Fruit fly (Drosophila melanogaster) whole organism, wandering third instar larva: Measurements from ENCODE around the gene Jon65Ai.

Source experiments
- CG32264 ChIP-seq: fragments of 200-800 bp; sonication (Bioruptor generic); optimal IDR thresholded peaks from 2 replicates; lab custom pipeline; 2016; ENCODE audit warnings: missing biosample characterization, missing genetic modification characterization
- CG9705 ChIP-seq: fragments of 200-800 bp; sonication (Bioruptor generic); optimal IDR thresholded peaks from 2 replicates; lab custom pipeline; 2018; ENCODE audit warnings: missing biosample characterization, mild to moderate bottlenecking, missing genetic modification characterization
- CrebA ChIP-seq: fragments of 200-800 bp; sonication (Bioruptor generic); optimal IDR thresholded peaks from 2 replicates; lab custom pipeline; 2016; ENCODE audit warnings: missing biosample characterization, mild to moderate bottlenecking, missing genetic modification characterization, borderline replicate concordance
- Dfd ChIP-seq: fragments of >200 bp; optimal IDR thresholded peaks from 2 replicates; lab custom pipeline; 2017; ENCODE audit warnings: missing biosample characterization, missing genetic modification characterization
- Dif ChIP-seq: fragments of 200-275, 200-300 bp; sonication (Bioruptor generic); optimal IDR thresholded peaks from 2 replicates; lab custom pipeline; 2018; ENCODE audit warnings: missing biosample characterization, missing genetic modification characterization; ENCODE audit not compliant: partially characterized antibody
- HLH106 ChIP-seq: fragments of 200-800 bp; optimal IDR thresholded peaks from 3 replicates; lab custom pipeline; 2019; ENCODE audit warnings: missing biosample characterization, mild to moderate bottlenecking, missing genetic modification characterization, moderate library complexity
- Hnf4 ChIP-seq: fragments of 200-800 bp; sonication (Bioruptor generic); optimal IDR thresholded peaks from 2 replicates; lab custom pipeline; 2016; ENCODE audit warnings: missing biosample characterization, mild to moderate bottlenecking, missing genetic modification characterization
- Hr78 ChIP-seq: fragments of >200 bp; optimal IDR thresholded peaks from 2 replicates; lab custom pipeline; 2017; ENCODE audit warnings: missing biosample characterization, missing genetic modification characterization
- Hr83 ChIP-seq: fragments of 200-300 bp; sonication (Bioruptor generic); optimal IDR thresholded peaks from 2 replicates; lab custom pipeline; 2016; ENCODE audit warnings: missing biosample characterization, mild to moderate bottlenecking, missing genetic modification characterization, moderate library complexity; ENCODE audit not compliant: poor library complexity, severe bottlenecking
- Jra ChIP-seq: sonication (Bioruptor generic); optimal IDR thresholded peaks from 2 replicates; lab custom pipeline; 2016; ENCODE audit warnings: missing biosample characterization, missing genetic modification characterization
- Mio ChIP-seq: sonication (Bioruptor generic); optimal IDR thresholded peaks from 2 replicates; lab custom pipeline; 2016; ENCODE audit warnings: missing biosample characterization, missing genetic modification characterization
- Myc ChIP-seq: fragments of >200 bp; optimal IDR thresholded peaks from 2 replicates; lab custom pipeline; 2017
- N ChIP-seq: fragments of >200 bp; optimal IDR thresholded peaks from 2 replicates; lab custom pipeline; 2018; ENCODE audit warnings: missing biosample characterization, missing external identifiers, missing genetic modification characterization
- Rel ChIP-seq, 2 experiments: fragments of 200-800 bp; sonication (Bioruptor generic) in 1 of 2; optimal IDR thresholded peaks; 2 replicates in 1 of 2; 3 replicates in 1 of 2; lab custom pipeline; 2016 to 2019; ENCODE audit warnings: mild to moderate bottlenecking in 2 of 2, missing biosample characterization in 2 of 2, missing genetic modification characterization in 2 of 2, moderate library complexity in 1 of 2
- Sp1 ChIP-seq: fragments of 200-800 bp; sonication (Bioruptor generic); optimal IDR thresholded peaks from 3 replicates; lab custom pipeline; 2019; ENCODE audit warnings: missing biosample characterization, mild to moderate bottlenecking, missing genetic modification characterization, moderate library complexity
- Vsx2 ChIP-seq: fragments of 200-300, 225-300 bp; sonication (Bioruptor generic); optimal IDR thresholded peaks from 2 replicates; lab custom pipeline; 2018; ENCODE audit warnings: missing biosample characterization, missing genetic modification characterization; ENCODE audit not compliant: partially characterized antibody
- br ChIP-seq: fragments of 200-800 bp; sonication (Bioruptor generic); optimal IDR thresholded peaks from 2 replicates; lab custom pipeline; 2016; ENCODE audit warnings: missing biosample characterization, missing genetic modification characterization
- brk ChIP-seq: fragments of 200-800 bp; sonication (Bioruptor generic); optimal IDR thresholded peaks from 2 replicates; lab custom pipeline; 2016; ENCODE audit warnings: missing biosample characterization, mild to moderate bottlenecking, missing genetic modification characterization
- dl ChIP-seq, 2 experiments: fragments of 175-275, 200-275 bp in 1 of 2; fragments of 200-275 bp in 1 of 2; sonication (Bioruptor generic); optimal IDR thresholded peaks; lab custom pipeline; 2018; ENCODE audit warnings: mild to moderate bottlenecking in 2 of 2, missing biosample characterization in 2 of 2, missing genetic modification characterization in 2 of 2, moderate library complexity in 2 of 2; ENCODE audit not compliant: partially characterized antibody in 2 of 2, insufficient read depth in 1 of 2
- dmrt93B ChIP-seq: fragments of 200-800 bp; sonication (Bioruptor generic); optimal IDR thresholded peaks from 2 replicates; lab custom pipeline; 2018; ENCODE audit warnings: missing biosample characterization, mild to moderate bottlenecking, missing genetic modification characterization
- dsf ChIP-seq: sonication (Bioruptor generic); optimal IDR thresholded peaks from 2 replicates; lab custom pipeline; 2016; ENCODE audit warnings: missing biosample characterization, missing genetic modification characterization, borderline replicate concordance
- foxo ChIP-seq, 2 experiments: fragments of 200-800 bp; sonication (Bioruptor generic); optimal IDR thresholded peaks; 2 replicates in 1 of 2; 3 replicates in 1 of 2; lab custom pipeline; 2016 to 2017; ENCODE audit warnings: missing biosample characterization in 2 of 2, missing genetic modification characterization in 2 of 2
- fru ChIP-seq: fragments of 200-800 bp; sonication (Bioruptor generic); optimal IDR thresholded peaks from 3 replicates; lab custom pipeline; 2016; ENCODE audit warnings: missing biosample characterization, mild to moderate bottlenecking, missing genetic modification characterization
- h ChIP-seq: fragments of 200-800 bp; sonication (Bioruptor generic); optimal IDR thresholded peaks from 3 replicates; lab custom pipeline; 2016; ENCODE audit warnings: missing biosample characterization, mild to moderate bottlenecking, missing genetic modification characterization
- jim ChIP-seq: fragments of 175-275, 200-325 bp; sonication (Bioruptor generic); optimal IDR thresholded peaks from 2 replicates; lab custom pipeline; 2016; ENCODE audit warnings: missing biosample characterization, mild to moderate bottlenecking, missing genetic modification characterization
- pan ChIP-seq: fragments of >200 bp; optimal IDR thresholded peaks from 2 replicates; lab custom pipeline; 2017
- rgr ChIP-seq: fragments of 200-800 bp; sonication (Bioruptor generic); optimal IDR thresholded peaks from 3 replicates; lab custom pipeline; 2016; ENCODE audit warnings: missing biosample characterization, mild to moderate bottlenecking, missing genetic modification characterization
- sage ChIP-seq: fragments of 200-800 bp; sonication (Bioruptor generic); optimal IDR thresholded peaks from 2 replicates; lab custom pipeline; 2016; ENCODE audit warnings: missing biosample characterization, mild to moderate bottlenecking, missing genetic modification characterization
- tai ChIP-seq: sonication (Bioruptor generic); optimal IDR thresholded peaks from 2 replicates; lab custom pipeline; 2016; ENCODE audit warnings: missing biosample characterization, missing genetic modification characterization
- woc ChIP-seq: sonication (Bioruptor generic); optimal IDR thresholded peaks from 2 replicates; lab custom pipeline; 2016; ENCODE audit warnings: missing biosample characterization, mild to moderate bottlenecking, missing genetic modification characterization

Gene Jon65Ai

dm6 chr3L:6059062-6059708 lies 4.9 kb upstream of the Jon65Ai start, which contains the start of gene CG6592:
CG6592 (plus strand) TSS chr3L:6059658.
- TF ChIP-seq Dfd (GFP tag; lab: Kevin White, UChicago), result no peak
- TF ChIP-seq HLH106 (tag; lab: Kevin White, UChicago), result peak; percentile 22
- no peak for TF ChIP-seq h
- no peak for TF ChIP-seq brk
- no peak for TF ChIP-seq Hr83
- TF ChIP-seq rgr (GFP tag; lab: Kevin White, UChicago), result peak; percentile 41
- TF ChIP-seq Vsx2 (GFP tag; lab: Kevin White, UChicago), result no peak
- TF ChIP-seq Myc (lab: Kevin White, UChicago), result no peak
- TF ChIP-seq dmrt93B, result peak; percentile 15
- TF ChIP-seq Mio, result no peak
- TF ChIP-seq dsf (GFP tag; lab: Kevin White, UChicago), result no peak
- TF ChIP-seq br (GFP tag; lab: Kevin White, UChicago), result peak; percentile 4
- TF ChIP-seq fru (GFP tag; lab: Kevin White, UChicago), result no peak
- no peak for TF ChIP-seq Jra (GFP tag; lab: Kevin White, UChicago)
- TF ChIP-seq Rel (GFP tag; optimal IDR thresholded peaks at IDR 0.05; lab: Kevin White, UChicago), result no peak
- TF ChIP-seq Rel (tag; optimal IDR thresholded peaks at IDR 0.05; lab: Kevin White, UChicago), result no peak
- TF ChIP-seq Hr78 (GFP tag; lab: Kevin White, UChicago), result no peak
- no peak for TF ChIP-seq tai
- no peak for TF ChIP-seq jim

dm6 chr3L:6054803-6055202 lies 560 bp upstream of the Jon65Ai start, which contains the start of gene tant:
tant (plus strand) TSS chr3L:6055136.
- TF ChIP-seq Myc (lab: Kevin White, UChicago) (peak; percentile 46), Rel (GFP tag; optimal IDR thresholded peaks at IDR 0.05; lab: Kevin White, UChicago) (no peak), Rel (tag; optimal IDR thresholded peaks at IDR 0.05; lab: Kevin White, UChicago) (peak; percentile 25), Hr83 (peak; percentile 27), dmrt93B (peak; percentile 14), woc (GFP tag; lab: Kevin White, UChicago) (no peak), h (peak; percentile 5)

dm6 chr3L:6052021-6052420 lies 2.2 kb downstream of the Jon65Ai start, which contains the start of gene Jon65Aii:
Jon65Aii (plus strand) TSS chr3L:6052321.
- TF ChIP-seq Sp1 (GFP tag; lab: Kevin White, UChicago) (no peak), Dfd (GFP tag; lab: Kevin White, UChicago) (no peak), dl (GFP tag; optimal IDR thresholded peaks at IDR 0.05; lab: Kevin White, UChicago; ENCODE audit: insufficient read depth in 1 of 2, partially characterized antibody in 2 of 2) (no peak), CrebA (GFP tag; lab: Kevin White, UChicago) (no peak), HLH106 (tag; lab: Kevin White, UChicago) (no peak), pan (lab: Kevin White, UChicago) (no peak), Vsx2 (GFP tag; lab: Kevin White, UChicago) (no peak), Dif (GFP tag; lab: Kevin White, UChicago) (no peak), foxo (GFP tag; optimal IDR thresholded peaks at IDR 0.05; lab: Kevin White, UChicago) (no peak), Hr78 (GFP tag; lab: Kevin White, UChicago) (no peak), Myc (lab: Kevin White, UChicago) (no peak), Jra (GFP tag; lab: Kevin White, UChicago) (no peak), tai (no peak), N (GFP tag; lab: Kevin White, UChicago) (no peak), Hr83 (no peak), dmrt93B (no peak), Hnf4 (no peak), sage (GFP tag; lab: Kevin White, UChicago) (no peak)

dm6 chr3L:6050230-6050807 lies 3.9 kb downstream of the Jon65Ai start, which contains the start of gene Jon65Aiii:
Jon65Aiii (plus strand) TSS chr3L:6050757.
- no peak for TF ChIP-seq CG9705 (GFP tag; lab: Kevin White, UChicago)
- TF ChIP-seq pan (lab: Kevin White, UChicago), result no peak
- peak; percentile 88 for TF ChIP-seq h
- TF ChIP-seq CG32264, result no peak
- TF ChIP-seq dl (GFP tag; optimal IDR thresholded peaks at IDR 0.05; lab: Kevin White, UChicago; ENCODE audit: insufficient read depth in 1 of 2, partially characterized antibody in 2 of 2), result peak in 1 of 2 experiments; percentile 62
- peak; percentile 32 for TF ChIP-seq CrebA (GFP tag; lab: Kevin White, UChicago)
